Fruit fly (Drosophila melanogaster) whole organism, pupa: ENCODE measurements around the gene CG16781.
A peak's percentile ranks its signal among the peaks of the same experiment; 100 is the strongest.

ENCODE experiments used
- CG10348 ChIP-seq: fragments of 200-800 bp; sonication (Bioruptor generic); IDR thresholded peaks from 2 replicates; pipeline ENCODE4 v1.3.6; 2022; ENCODE audit warnings: missing biosample characterization, missing genetic modification characterization
- CG12605 ChIP-seq: fragments of 200-800 bp; sonication (Bioruptor generic); IDR thresholded peaks from 2 replicates; pipeline ENCODE4 v1.3.6; 2022; ENCODE audit warnings: missing biosample characterization, missing genetic modification characterization
- CG13204 ChIP-seq: fragments of 200-800 bp; sonication (Bioruptor generic); optimal IDR thresholded peaks from 2 replicates; lab custom pipeline; 2018; ENCODE audit warnings: missing biosample characterization, mild to moderate bottlenecking, missing genetic modification characterization, moderate library complexity
- CG14655 ChIP-seq: fragments of 200-800 bp; sonication (Bioruptor generic); optimal IDR thresholded peaks from 3 replicates; lab custom pipeline; 2017; ENCODE audit warnings: mild to moderate bottlenecking, missing biosample characterization, missing genetic modification reagents, missing genetic modification characterization
- CG15710 ChIP-seq: fragments of 200-800 bp; sonication (Bioruptor generic); optimal IDR thresholded peaks from 2 replicates; lab custom pipeline; 2018; ENCODE audit warnings: missing biosample characterization, mild to moderate bottlenecking, missing genetic modification characterization, moderate library complexity
- CG17806 ChIP-seq: fragments of 200-800 bp; sonication (Bioruptor generic); optimal IDR thresholded peaks from 2 replicates; lab custom pipeline; 2018; ENCODE audit warnings: missing biosample characterization, mild to moderate bottlenecking, missing genetic modification characterization, moderate library complexity
- CG32121 ChIP-seq: fragments of 200-800 bp; sonication (Bioruptor generic); IDR thresholded peaks from 2 replicates; pipeline ENCODE4 v1.3.6; 2022; ENCODE audit warnings: missing biosample characterization, missing genetic modification characterization
- CG34367 ChIP-seq: fragments of 200-800 bp; sonication (Bioruptor generic); optimal IDR thresholded peaks from 2 replicates; lab custom pipeline; 2018; ENCODE audit warnings: missing biosample characterization, mild to moderate bottlenecking, missing genetic modification characterization
- CG4496 ChIP-seq: fragments of 200-800 bp; sonication (Bioruptor generic); IDR thresholded peaks from 3 replicates; pipeline ENCODE4 v1.3.6; 2022; ENCODE audit warnings: missing biosample characterization, missing genetic modification characterization
- CG8159 ChIP-seq: fragments of 200-800 bp; sonication (Bioruptor generic); optimal IDR thresholded peaks from 3 replicates; lab custom pipeline; 2018; ENCODE audit warnings: missing biosample characterization, mild to moderate bottlenecking, missing genetic modification characterization, moderate library complexity
- CG8301 ChIP-seq: fragments of 200-800 bp; sonication (Bioruptor generic); optimal IDR thresholded peaks from 2 replicates; lab custom pipeline; 2018; ENCODE audit warnings: missing biosample characterization, mild to moderate bottlenecking, missing genetic modification characterization
- CG9948 ChIP-seq: fragments of 200-800 bp; sonication (Bioruptor generic); optimal IDR thresholded peaks from 2 replicates; lab custom pipeline; 2018; ENCODE audit warnings: missing biosample characterization, mild to moderate bottlenecking, missing genetic modification characterization, moderate library complexity
- D1 ChIP-seq: fragments of 200-800 bp; sonication (Bioruptor generic); optimal IDR thresholded peaks from 2 replicates; lab custom pipeline; 2018; ENCODE audit warnings: missing biosample characterization, mild to moderate bottlenecking, missing genetic modification characterization, moderate library complexity
- EcR ChIP-seq: fragments of 200-800 bp; sonication (Bioruptor generic); optimal IDR thresholded peaks from 3 replicates; lab custom pipeline; 2019; ENCODE audit warnings: missing biosample characterization, missing genetic modification characterization, mild to moderate bottlenecking, moderate library complexity, missing genetic modification reagents
- Ets98B ChIP-seq: fragments of 200-800 bp; sonication (Bioruptor generic); IDR thresholded peaks from 2 replicates; pipeline ENCODE4 v1.3.6; 2022; ENCODE audit warnings: missing biosample characterization, missing genetic modification characterization
- Pif1A ChIP-seq: fragments of 200-800 bp; sonication (Bioruptor generic); optimal IDR thresholded peaks from 3 replicates; lab custom pipeline; 2016; ENCODE audit warnings: missing biosample characterization, missing genetic modification characterization
- Pif1B ChIP-seq: fragments of 200-800 bp; sonication (Bioruptor generic); optimal IDR thresholded peaks from 3 replicates; lab custom pipeline; 2016; ENCODE audit warnings: missing biosample characterization, missing genetic modification characterization
- Snoo ChIP-seq: fragments of 200-800 bp; sonication (Bioruptor generic); optimal IDR thresholded peaks from 3 replicates; lab custom pipeline; 2017; ENCODE audit warnings: missing biosample characterization, mild to moderate bottlenecking, missing genetic modification characterization, inconsistent platforms
- fd96Ca ChIP-seq: fragments of 200-800 bp; sonication (Bioruptor generic); IDR thresholded peaks from 3 replicates; pipeline ENCODE4 v1.3.6; 2022; ENCODE audit warnings: missing biosample characterization, missing genetic modification characterization
- gl ChIP-seq: fragments of 200-800 bp; sonication (Bioruptor generic); optimal IDR thresholded peaks from 2 replicates; lab custom pipeline; 2018; ENCODE audit warnings: missing biosample characterization, mild to moderate bottlenecking, missing genetic modification characterization
- rn ChIP-seq: fragments of 200-800 bp; sonication (Bioruptor generic); IDR thresholded peaks from 2 replicates; pipeline ENCODE4 v1.3.6; 2022; ENCODE audit warnings: missing biosample characterization, missing genetic modification characterization

CG16781 gene

DNA sequence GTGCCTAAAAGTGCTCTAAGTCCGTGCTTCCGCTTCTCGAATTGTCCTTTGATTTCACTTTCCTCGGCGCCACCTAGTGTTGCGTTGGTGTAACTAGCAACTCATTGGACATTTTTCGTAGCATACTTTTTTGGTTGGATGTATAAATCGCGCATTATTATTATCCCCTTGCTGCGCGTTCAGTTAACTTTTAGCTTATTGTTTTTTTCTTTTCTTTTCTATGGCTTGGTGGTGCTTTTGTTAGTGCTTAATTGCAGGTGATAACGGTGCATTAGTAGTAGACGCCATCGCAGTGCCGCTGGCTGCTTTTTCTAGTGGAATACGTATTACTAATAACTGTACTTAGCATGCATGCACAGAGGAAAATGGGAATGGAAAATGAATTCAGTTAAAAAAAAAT, 17.2 kb upstream of the CG16781 start:
- TF ChIP-seq CG13204 (GFP tag; lab: Kevin White, UChicago), result no peak
- no peak for TF ChIP-seq CG32121 (GFP tag; lab: Robert Waterston, UW)
- peak; percentile 40; the same call in 1 of the 2 replicates for TF ChIP-seq Ets98B (GFP tag; lab: Robert Waterston, UW)
- TF ChIP-seq EcR (GFP tag; lab: Kevin White, UChicago), result peak; percentile 43
- no peak for TF ChIP-seq CG14655 (GFP tag; lab: Kevin White, UChicago)
- no peak for TF ChIP-seq CG8159
- TF ChIP-seq CG34367 (tag; lab: Kevin White, UChicago), result no peak
- peak; percentile 33 for TF ChIP-seq D1 (tag; lab: Kevin White, UChicago)
- TF ChIP-seq CG9948, result no peak
- TF ChIP-seq CG17806 (tag; lab: Kevin White, UChicago), result no peak
- peak; percentile 34; the same call in 1 of the 3 replicates for TF ChIP-seq CG4496

DNA sequence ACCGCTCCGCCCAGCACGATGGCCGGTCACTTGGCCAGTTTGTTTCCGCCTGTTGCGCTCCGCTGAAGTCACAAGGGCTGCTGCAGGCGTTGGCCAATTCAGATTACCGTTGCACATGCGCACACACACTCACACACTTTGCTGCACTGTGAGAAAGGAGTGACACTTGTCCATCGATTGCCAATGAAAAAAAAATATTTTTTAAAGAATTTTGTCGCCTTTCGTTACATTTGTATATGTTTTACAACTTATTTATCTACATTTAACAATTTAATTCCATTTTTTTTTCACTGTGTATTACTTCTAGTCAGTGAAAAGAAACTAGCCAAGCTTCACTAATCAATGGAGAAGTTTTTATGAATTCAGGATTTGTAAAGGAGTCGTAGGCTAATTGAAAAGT, 12.2 kb upstream of the CG16781 start:
- peak; percentile 78 for TF ChIP-seq CG8301 (tag; lab: Kevin White, UChicago)
- TF ChIP-seq Pif1B (GFP tag; lab: Kevin White, UChicago), result peak; percentile 67
- peak; percentile 85 for TF ChIP-seq CG14655 (GFP tag; lab: Kevin White, UChicago)
- TF ChIP-seq CG32121 (GFP tag; lab: Robert Waterston, UW), result peak; percentile 65
- TF ChIP-seq CG4496, result peak; percentile 87
- TF ChIP-seq Pif1A (GFP tag; lab: Kevin White, UChicago), result peak; percentile 72
- peak; percentile 18 for TF ChIP-seq gl (tag; lab: Kevin White, UChicago)
- no peak for TF ChIP-seq CG13204 (GFP tag; lab: Kevin White, UChicago)
- TF ChIP-seq CG10348, result peak; percentile 22; the same call in 1 of the 2 replicates
- peak; percentile 61 for TF ChIP-seq rn
- TF ChIP-seq CG12605 (GFP tag; lab: Robert Waterston, UW), result peak; percentile 68
- TF ChIP-seq CG9948, result peak; percentile 69
- TF ChIP-seq Ets98B (GFP tag; lab: Robert Waterston, UW), result peak; percentile 74
- TF ChIP-seq CG17806 (tag; lab: Kevin White, UChicago), result peak; percentile 73
- TF ChIP-seq Snoo (tag; lab: Kevin White, UChicago), result peak; percentile 69
- TF ChIP-seq CG15710, result peak; percentile 64
- peak; percentile 63 for TF ChIP-seq CG34367 (tag; lab: Kevin White, UChicago)
- peak; percentile 74 for TF ChIP-seq CG8159
- TF ChIP-seq EcR (GFP tag; lab: Kevin White, UChicago), result no peak
- peak; percentile 26 for TF ChIP-seq D1 (tag; lab: Kevin White, UChicago)
- TF ChIP-seq fd96Ca (GFP tag; lab: Robert Waterston, UW), result peak; percentile 52; the same call in 2 of the 3 replicates
- TF ChIP-seq, all 21 proteins: peak for 19

DNA sequence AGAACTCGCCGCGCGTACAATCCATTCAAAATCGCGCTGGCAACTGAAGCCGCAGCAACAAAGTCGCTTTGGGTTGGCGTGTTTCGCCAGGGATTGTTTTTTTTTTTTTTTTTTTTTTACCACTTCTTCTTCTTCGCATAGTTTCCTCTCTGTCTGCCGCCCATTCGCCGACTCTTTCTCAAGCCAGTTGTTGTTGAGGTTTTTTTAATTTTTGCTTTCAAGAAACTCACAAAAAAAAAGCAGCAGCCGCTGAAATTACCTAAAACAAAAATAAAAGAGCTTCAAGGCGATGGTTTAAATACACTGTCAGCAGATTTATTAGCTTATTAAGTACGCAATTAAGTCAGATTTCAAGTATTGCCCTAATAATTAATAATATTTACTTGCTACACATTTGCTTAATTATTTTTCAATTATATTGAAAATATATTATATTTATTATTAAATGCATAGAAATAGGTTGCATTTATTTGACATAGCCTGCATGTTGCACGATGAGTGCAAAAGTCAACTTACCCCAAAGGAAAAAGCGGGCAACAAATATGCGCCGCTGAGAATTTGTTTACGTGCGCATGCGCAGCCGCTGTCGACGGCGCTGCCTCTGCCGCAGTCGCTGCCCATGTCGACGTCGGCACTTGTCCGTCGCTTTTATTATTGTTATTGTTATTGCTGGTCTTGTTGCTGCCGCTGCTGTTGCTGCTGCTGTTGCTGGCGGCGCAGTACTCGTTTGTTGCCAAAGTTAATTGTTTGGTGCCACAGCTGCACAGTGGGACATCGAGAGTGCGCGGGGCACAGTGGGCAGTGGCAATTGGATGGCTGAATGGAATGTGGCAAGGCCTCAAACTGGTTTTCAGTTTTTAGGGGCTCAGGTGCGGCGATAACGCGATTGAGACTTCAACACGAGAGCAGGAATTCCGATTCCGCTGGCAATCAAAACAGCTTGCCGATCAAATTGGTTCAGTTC, 10.9 kb upstream of the CG16781 start, which contains the start of gene CG12206:
CG12206 (minus strand) TSS at position 49 of the 964 bp plus-strand sequence.
- TF ChIP-seq Ets98B (GFP tag; lab: Robert Waterston, UW) (peak; percentile 50), rn (peak; percentile 31; the same call in 1 of the 2 replicates), CG32121 (GFP tag; lab: Robert Waterston, UW) (peak; percentile 73), CG17806 (tag; lab: Kevin White, UChicago) (peak; percentile 80), CG12605 (GFP tag; lab: Robert Waterston, UW) (peak; percentile 88), fd96Ca (GFP tag; lab: Robert Waterston, UW) (peak; percentile 72; the same call in 2 of the 3 replicates), D1 (tag; lab: Kevin White, UChicago) (peak; percentile 76), CG14655 (GFP tag; lab: Kevin White, UChicago) (peak; percentile 82), Snoo (tag; lab: Kevin White, UChicago) (peak; percentile 78), CG13204 (GFP tag; lab: Kevin White, UChicago) (peak; percentile 85), Pif1A (GFP tag; lab: Kevin White, UChicago) (peak; percentile 80), CG4496 (peak; percentile 87), Pif1B (GFP tag; lab: Kevin White, UChicago) (peak; percentile 77), EcR (GFP tag; lab: Kevin White, UChicago) (peak; percentile 49), CG34367 (tag; lab: Kevin White, UChicago) (peak; percentile 89), CG15710 (peak; percentile 92), CG9948 (peak; percentile 88), CG10348 (no peak), gl (tag; lab: Kevin White, UChicago) (peak; percentile 87), CG8159 (peak; percentile 93), CG8301 (tag; lab: Kevin White, UChicago) (peak; percentile 75)
- TF ChIP-seq, all 21 proteins: peak for 20

DNA sequence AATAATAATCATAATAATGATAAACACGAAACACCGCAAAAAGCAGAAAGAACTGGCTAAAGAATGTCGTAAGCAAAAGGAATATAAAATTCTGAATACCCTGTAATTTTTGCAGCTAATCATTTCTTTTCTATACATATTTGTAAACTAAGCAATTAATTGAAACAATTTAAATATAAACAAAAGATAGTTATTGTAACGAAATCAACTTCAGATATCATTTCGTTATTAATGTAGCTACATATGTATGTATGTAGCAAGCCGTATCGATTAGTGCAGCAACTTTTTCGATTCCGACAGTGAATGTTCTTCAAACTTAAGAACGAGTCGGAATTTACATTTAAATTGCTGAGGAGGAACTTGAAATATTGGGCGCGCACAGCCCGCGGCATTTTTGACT, 9.8 kb upstream of the CG16781 start:
- no peak for TF ChIP-seq Pif1A (GFP tag; lab: Kevin White, UChicago)
- TF ChIP-seq Snoo (tag; lab: Kevin White, UChicago), result no peak
- TF ChIP-seq CG14655 (GFP tag; lab: Kevin White, UChicago), result no peak
- TF ChIP-seq CG15710, result peak; percentile 10
- no peak for TF ChIP-seq CG12605 (GFP tag; lab: Robert Waterston, UW)

DNA sequence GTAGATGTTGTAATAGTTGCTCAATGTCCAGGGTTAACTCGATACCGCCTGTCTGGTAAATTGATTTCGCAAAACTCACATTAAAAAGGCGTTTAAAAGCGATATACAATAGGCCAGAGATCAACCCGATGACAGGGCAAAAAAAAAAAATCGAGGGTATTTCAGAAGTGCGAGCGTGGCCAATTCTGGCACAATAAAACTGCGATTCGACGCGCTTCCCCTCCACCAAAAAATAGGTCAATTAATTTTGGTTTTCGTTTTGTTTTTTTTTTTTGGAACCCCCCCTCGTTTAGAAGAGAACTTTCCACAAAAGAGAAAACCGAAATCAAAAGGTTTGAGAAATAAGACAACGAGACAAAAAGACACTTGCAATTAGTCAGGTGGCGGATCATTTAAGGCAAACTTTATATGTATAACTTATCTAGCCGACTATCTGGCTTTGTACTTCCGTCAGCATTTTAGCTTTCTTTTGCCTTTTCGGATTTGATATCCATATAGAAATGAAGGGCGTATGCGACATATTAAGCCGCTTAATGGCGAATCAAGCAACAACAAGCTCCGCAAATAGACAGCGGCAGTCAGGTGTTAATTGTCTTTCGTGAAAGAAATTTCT, 6.7 kb upstream of the CG16781 start:
- TF ChIP-seq CG12605 (GFP tag; lab: Robert Waterston, UW), result no peak
